Worm (Caenorhabditis elegans) whole organism, young adult: Measurements from ENCODE around the gene magu-4.

Experiments used
- B0035.1 ChIP-seq: sonication (generic microtip); optimal IDR thresholded peaks from 2 replicates; lab custom pipeline; 2016; ENCODE audit warnings: missing genetic modification characterization, mild to moderate bottlenecking, missing compliant biosample characterization, missing genotype, missing genetic modification reagents
- C17E4.6 ChIP-seq: fragments of 200-800 bp; sonication (Bioruptor generic); IDR thresholded peaks from 2 replicates; pipeline ENCODE4 v1.3.6; 2022; ENCODE audit warnings: missing genetic modification reagents, missing genetic modification characterization, missing compliant biosample characterization
- D2030.7 ChIP-seq: fragments of 200-800 bp; sonication (Bioruptor generic); IDR thresholded peaks from 2 replicates; pipeline ENCODE4 v1.3.6; 2022; ENCODE audit warnings: missing genetic modification reagents, missing genetic modification characterization, missing compliant biosample characterization
- F22D6.2 ChIP-seq: sonication (generic microtip); optimal IDR thresholded peaks from 2 replicates; lab custom pipeline; 2016; ENCODE audit warnings: mild to moderate bottlenecking, missing genetic modification characterization, missing compliant biosample characterization
- F23B12.7 ChIP-seq: sonication (generic microtip); optimal IDR thresholded peaks from 2 replicates; lab custom pipeline; 2017; ENCODE audit warnings: missing genetic modification characterization, mild to moderate bottlenecking, missing compliant biosample characterization, antibody characterized with exemption, moderate library complexity; ENCODE audit not compliant: insufficient read depth
- F33H1.4 ChIP-seq: fragments of 200-800 bp; sonication (Bioruptor generic); IDR thresholded peaks from 2 replicates; pipeline ENCODE4 v1.3.6; 2022; ENCODE audit warnings: missing genetic modification reagents, missing genetic modification characterization, missing compliant biosample characterization
- F49E8.2 ChIP-seq: sonication (generic microtip); optimal IDR thresholded peaks from 3 replicates; lab custom pipeline; 2017; ENCODE audit warnings: missing genetic modification characterization, mild to moderate bottlenecking, missing compliant biosample characterization, antibody characterized with exemption, moderate library complexity; ENCODE audit not compliant: insufficient read depth
- F55B11.4 ChIP-seq: sonication (generic microtip); optimal IDR thresholded peaks from 2 replicates; lab custom pipeline; 2016; ENCODE audit warnings: missing compliant biosample characterization, missing genetic modification characterization, borderline replicate concordance; ENCODE audit not compliant: insufficient read depth
- K12H6.12 ChIP-seq: fragments of 200-800 bp; sonication (Bioruptor generic); optimal IDR thresholded peaks from 2 replicates; lab custom pipeline; 2018; ENCODE audit warnings: mild to moderate bottlenecking, missing genetic modification characterization, missing compliant biosample characterization
- attf-6 ChIP-seq: fragments of 200-800 bp; sonication (Bioruptor generic); IDR thresholded peaks from 2 replicates; pipeline ENCODE4 v1.3.6; 2022; ENCODE audit warnings: missing genetic modification reagents, missing genetic modification characterization, missing compliant biosample characterization
- cebp-1 ChIP-seq, 2 experiments: fragments of 200-800 bp in 1 of 2; sonication (Bioruptor generic) in 1 of 2; sonication (generic microtip) in 1 of 2; IDR thresholded peaks in 1 of 2; optimal IDR thresholded peaks in 1 of 2; 2 replicates each; pipeline versions ENCODE4 v1.3.6 to Lab custom; 2017 to 2022; ENCODE audit warnings: missing compliant biosample characterization in 2 of 2, missing genetic modification characterization in 2 of 2, mild to moderate bottlenecking in 1 of 2, missing genetic modification reagents in 1 of 2, moderate library complexity in 1 of 2
- ceh-100 ChIP-seq: fragments of 200-800 bp; sonication (Bioruptor generic); IDR thresholded peaks from 2 replicates; pipeline ENCODE4 v1.3.6; 2022; ENCODE audit warnings: missing genetic modification reagents, missing genetic modification characterization, missing compliant biosample characterization
- ceh-91 ChIP-seq: fragments of 200-800 bp; sonication (Bioruptor generic); IDR thresholded peaks from 2 replicates; pipeline ENCODE4 v1.3.6; 2022; ENCODE audit warnings: missing genetic modification reagents, missing genetic modification characterization, missing compliant biosample characterization
- dox-1 ChIP-seq: fragments of 200-800 bp; sonication (Bioruptor generic); IDR thresholded peaks from 2 replicates; pipeline ENCODE4 v1.3.6; 2022; ENCODE audit warnings: missing genetic modification reagents, missing genetic modification characterization, missing compliant biosample characterization
- dpl-1 ChIP-seq: fragments of 150-350 bp; optimal IDR thresholded peaks from 2 replicates; lab custom pipeline; 2014; ENCODE audit warnings: missing biosample characterization, missing genetic modification reagents, missing genetic modification characterization
- efl-1 ChIP-seq: fragments of 150-350 bp; optimal IDR thresholded peaks from 2 replicates; lab custom pipeline; 2014; ENCODE audit warnings: missing biosample characterization, missing genetic modification reagents, missing genetic modification characterization
- egl-44 ChIP-seq: fragments of 200-800 bp; sonication (Bioruptor generic); IDR thresholded peaks from 2 replicates; pipeline ENCODE4 v1.3.6; 2022; ENCODE audit warnings: missing genetic modification reagents, missing genetic modification characterization, missing compliant biosample characterization
- gei-17 ChIP-seq: fragments of 200-800 bp; sonication (Bioruptor generic); optimal IDR thresholded peaks from 2 replicates; lab custom pipeline; 2018; ENCODE audit warnings: mild to moderate bottlenecking, missing genetic modification characterization, missing compliant biosample characterization
- hlh-12 ChIP-seq: sonication (generic microtip); optimal IDR thresholded peaks from 2 replicates; lab custom pipeline; 2016; ENCODE audit warnings: missing genetic modification characterization, missing compliant biosample characterization
- hrde-1 ChIP-seq: sonication (generic microtip); optimal IDR thresholded peaks from 2 replicates; lab custom pipeline; 2016; ENCODE audit warnings: missing genetic modification characterization, mild to moderate bottlenecking, missing compliant biosample characterization, moderate library complexity, missing genotype, missing genetic modification reagents, borderline replicate concordance
- let-526 ChIP-seq: fragments of 200-800 bp; sonication (Bioruptor generic); IDR thresholded peaks from 2 replicates; pipeline ENCODE4 v1.3.6; 2022; ENCODE audit warnings: missing genetic modification reagents, missing genetic modification characterization, missing compliant biosample characterization
- let-607 ChIP-seq, 2 experiments: fragments of 200-800 bp in 1 of 2; sonication (Bioruptor generic) in 1 of 2; sonication (generic microtip) in 1 of 2; optimal IDR thresholded peaks; 2 replicates each; lab custom pipeline; 2016 to 2018; ENCODE audit warnings: mild to moderate bottlenecking in 2 of 2, missing compliant biosample characterization in 2 of 2, missing genetic modification characterization in 2 of 2, moderate library complexity in 2 of 2, missing genotype in 1 of 2
- lin-35 ChIP-seq, 3 experiments: fragments of 150-350 bp in 2 of 3; sonication (generic microtip) in 1 of 3; optimal IDR thresholded peaks; 2 replicates each; lab custom pipeline; 2014 to 2018; ENCODE audit warnings: missing biosample characterization in 3 of 3, missing genetic modification characterization in 3 of 3, missing genetic modification reagents in 3 of 3
- lsl-1 ChIP-seq: fragments of 200-800 bp; sonication (Bioruptor generic); optimal IDR thresholded peaks from 2 replicates; lab custom pipeline; 2018; ENCODE audit warnings: mild to moderate bottlenecking, missing genetic modification characterization, moderate library complexity, missing compliant biosample characterization
- madf-6 ChIP-seq: fragments of 200-800 bp; sonication (Bioruptor generic); IDR thresholded peaks from 2 replicates; pipeline ENCODE4 v1.3.6; 2022; ENCODE audit warnings: missing genetic modification reagents, missing genetic modification characterization, missing compliant biosample characterization
- madf-8 ChIP-seq: fragments of 200-800 bp; sonication (Bioruptor generic); conservative IDR thresholded peaks from 2 replicates; pipeline ENCODE4 v1.3.6; 2022; ENCODE audit warnings: missing genetic modification reagents, missing genetic modification characterization, missing compliant biosample characterization
- mcd-1 ChIP-seq: fragments of 200-800 bp; sonication (Bioruptor generic); IDR thresholded peaks from 2 replicates; pipeline ENCODE4 v1.3.6; 2022; ENCODE audit warnings: missing genetic modification reagents, missing genetic modification characterization, missing compliant biosample characterization
- nhr-179 ChIP-seq: sonication (generic microtip); optimal IDR thresholded peaks from 2 replicates; lab custom pipeline; 2016; ENCODE audit warnings: mild to moderate bottlenecking, missing genetic modification characterization, missing compliant biosample characterization
- nhr-80 ChIP-seq: sonication (generic microtip); optimal IDR thresholded peaks from 2 replicates; lab custom pipeline; 2016; ENCODE audit warnings: missing genetic modification characterization, missing compliant biosample characterization
- pbrm-1 ChIP-seq: fragments of 200-800 bp; sonication (Bioruptor generic); IDR thresholded peaks from 2 replicates; pipeline ENCODE4 v1.3.6; 2022; ENCODE audit warnings: missing genetic modification reagents, missing genetic modification characterization, missing compliant biosample characterization
- rcor-1 ChIP-seq: fragments of 200-800 bp; sonication (Bioruptor generic); IDR thresholded peaks from 2 replicates; pipeline ENCODE4 v1.3.6; 2022; ENCODE audit warnings: missing genetic modification reagents, missing genetic modification characterization, missing compliant biosample characterization
- rec-8 ChIP-seq, 2 experiments: sonication (generic microtip); optimal IDR thresholded peaks; 2 replicates each; lab custom pipeline; 2016; ENCODE audit warnings: mild to moderate bottlenecking in 2 of 2, missing genetic modification characterization in 2 of 2, missing genetic modification reagents in 2 of 2, missing genotype in 2 of 2, missing biosample characterization in 1 of 2, missing compliant biosample characterization in 1 of 2, moderate library complexity in 1 of 2
- repo-1 ChIP-seq: sonication (generic microtip); optimal IDR thresholded peaks from 2 replicates; lab custom pipeline; 2017; ENCODE audit warnings: mild to moderate bottlenecking, missing genetic modification characterization, missing compliant biosample characterization
- snpc-1.3 ChIP-seq: sonication (generic microtip); optimal IDR thresholded peaks from 2 replicates; lab custom pipeline; 2017; ENCODE audit warnings: missing genetic modification characterization, mild to moderate bottlenecking, missing compliant biosample characterization, antibody characterized with exemption, moderate library complexity, missing genotype, missing genetic modification reagents; ENCODE audit not compliant: insufficient read depth
- tlf-1 ChIP-seq: fragments of 200-800 bp; sonication (Bioruptor generic); optimal IDR thresholded peaks from 2 replicates; lab custom pipeline; 2018; ENCODE audit warnings: mild to moderate bottlenecking, missing genetic modification characterization, missing compliant biosample characterization
- unc-62 ChIP-seq: fragments of 150-350 bp; optimal IDR thresholded peaks from 2 replicates; lab custom pipeline; 2014; ENCODE audit warnings: missing biosample characterization, missing genetic modification reagents, missing genetic modification characterization
- xnd-1 ChIP-seq: sonication (generic microtip); optimal IDR thresholded peaks from 2 replicates; lab custom pipeline; 2016; ENCODE audit warnings: missing genotype, missing genetic modification reagents, missing genetic modification characterization, missing compliant biosample characterization

magu-4 gene

DNA sequence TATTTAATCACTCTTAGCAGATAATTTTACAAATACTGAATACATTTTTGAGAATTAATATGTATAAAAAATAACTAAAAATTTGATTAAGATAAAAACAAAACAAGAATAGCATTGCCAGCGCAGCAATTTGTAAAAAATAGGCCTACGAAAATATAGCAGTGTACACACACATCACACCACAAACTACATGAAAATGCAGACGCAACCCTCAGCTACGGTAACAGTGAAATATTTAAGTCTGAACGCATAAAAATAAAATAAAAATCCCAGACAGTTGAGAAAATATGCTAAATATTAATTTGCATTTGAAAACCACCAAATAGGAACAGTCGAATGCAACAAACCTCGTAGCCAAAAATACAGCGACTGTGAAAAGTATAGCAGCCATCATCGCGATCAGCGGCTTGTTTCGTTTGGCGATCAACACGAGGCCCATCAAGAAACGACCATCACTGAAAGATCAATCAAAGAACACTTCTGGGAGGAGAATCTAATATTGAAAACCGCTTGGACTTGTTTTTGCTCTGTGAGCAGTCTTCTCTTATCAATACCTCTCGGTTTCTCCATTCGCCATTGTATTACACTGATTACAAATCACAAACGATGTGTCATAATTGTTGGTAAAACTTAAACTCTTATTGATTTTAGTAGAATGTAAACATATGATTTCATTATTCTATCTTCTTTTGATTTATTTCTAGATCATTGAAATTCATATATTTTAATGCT lies 10.9 kb upstream of the magu-4 start, which contains the start of gene pyp-1:
pyp-1 (minus strand) TSS at position 439 of the 732 bp plus-strand sequence.
- TF ChIP-seq ceh-100 (no peak), hlh-12 (tag; lab: Kevin White, UChicago) (no peak), unc-62 (GFP tag; lab: Kevin White, UChicago) (no peak), pbrm-1 (0 out of 2 replicates have a peak, but pooled peaks have one; percentile 10), C17E4.6 (GFP tag; lab: Robert Waterston, UW) (no peak), dpl-1 (GFP tag; lab: Kevin White, UChicago) (peak; percentile 23), gei-17 (no peak), cebp-1 (GFP tag; IDR thresholded peaks at IDR 0.05; lab: Robert Waterston, UW) (no peak), cebp-1 (tag; optimal IDR thresholded peaks at IDR 0.05; lab: Kevin White, UChicago) (peak; percentile 31), ceh-91 (GFP tag; lab: Robert Waterston, UW) (peak; percentile 50; the same call in 1 of the 2 replicates), lin-35 (GFP tag; optimal IDR thresholded peaks at IDR 0.05; lab: Kevin White, UChicago) (peak in 1 of 3 experiments; percentile 31), F23B12.7 (tag; lab: Kevin White, UChicago) (peak; percentile 17), hrde-1 (no peak), dox-1 (GFP tag; lab: Robert Waterston, UW) (no peak), snpc-1.3 (no peak), efl-1 (GFP tag; lab: Kevin White, UChicago) (peak; percentile 27), nhr-80 (tag; lab: Kevin White, UChicago) (peak; percentile 18), xnd-1 (tag; lab: Kevin White, UChicago) (peak; percentile 85), F49E8.2 (peak; percentile 8), tlf-1 (GFP tag; lab: Kevin White, UChicago) (no peak), mcd-1 (GFP tag; lab: Robert Waterston, UW) (0 out of 2 replicates have a peak, but pooled peaks have one; percentile 4), F33H1.4 (peak; percentile 46; the same call in 1 of the 2 replicates), attf-6 (GFP tag; lab: Robert Waterston, UW) (no peak), rcor-1 (GFP tag; lab: Robert Waterston, UW) (0 out of 2 replicates have a peak, but pooled peaks have one; percentile 24), lsl-1 (GFP tag; lab: Kevin White, UChicago) (peak; percentile 89), madf-8 (GFP tag; lab: Robert Waterston, UW) (peak; percentile 98), egl-44 (no peak), repo-1 (no peak), madf-6 (GFP tag; lab: Robert Waterston, UW) (peak; percentile 98), D2030.7 (GFP tag; lab: Robert Waterston, UW) (0 out of 2 replicates have a peak, but pooled peaks have one; percentile 19), let-607 (tag; optimal IDR thresholded peaks at IDR 0.05; lab: Kevin White, UChicago) (no peak), K12H6.12 (tag; lab: Kevin White, UChicago) (peak; percentile 7), let-526 (GFP tag; lab: Robert Waterston, UW) (no peak), F55B11.4 (no peak), F22D6.2 (tag; lab: Kevin White, UChicago) (no peak)

DNA sequence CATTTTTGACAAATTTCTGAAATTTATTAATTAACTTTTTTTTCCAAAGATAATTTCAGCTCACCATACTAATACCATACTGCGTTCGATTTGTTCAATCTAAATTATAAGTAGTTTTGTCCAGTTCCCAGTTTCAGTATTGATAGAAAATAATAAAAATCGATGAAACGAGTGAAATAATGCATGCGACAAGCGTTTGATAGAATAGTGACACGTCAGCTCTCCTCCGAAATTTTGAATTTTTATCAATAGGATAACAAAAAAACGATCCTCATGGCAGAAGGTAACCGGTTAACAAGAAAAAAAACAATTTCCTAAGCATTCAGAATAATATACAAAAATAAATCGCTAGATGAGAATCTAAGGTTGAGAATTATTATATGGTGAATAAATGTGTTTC lies 7.8 kb upstream of the magu-4 start, which contains the start of gene C47E12.3:
C47E12.3 (minus strand) TSS at position 101 of the 400 bp plus-strand sequence.
- TF ChIP-seq nhr-179 (tag; lab: Kevin White, UChicago) (no peak), K12H6.12 (tag; lab: Kevin White, UChicago) (no peak), repo-1 (no peak), rec-8 (tag; optimal IDR thresholded peaks at IDR 0.05; lab: Kevin White, UChicago) (no peak), B0035.1 (tag; lab: Kevin White, UChicago) (no peak), madf-8 (GFP tag; lab: Robert Waterston, UW) (no peak), pbrm-1 (no peak), hlh-12 (tag; lab: Kevin White, UChicago) (no peak), lin-35 (GFP tag; optimal IDR thresholded peaks at IDR 0.05; lab: Kevin White, UChicago) (no peak), unc-62 (GFP tag; lab: Kevin White, UChicago) (no peak)
